Worm (Caenorhabditis elegans) whole organism, young adult: ENCODE data around the gene T09F3.5.
A peak's percentile ranks its signal among the peaks of the same experiment; 100 is the strongest.
"Not testable (repeated sequence)": the region's sequence is repeated elsewhere in the genome, so short reads cannot be mapped to it uniquely, and the experiment has no call there.

Source experiments
- F22D6.2 ChIP-seq: sonication (generic microtip); optimal IDR thresholded peaks from 2 replicates; lab custom pipeline; 2016; ENCODE audit warnings: mild to moderate bottlenecking, missing genetic modification characterization, missing compliant biosample characterization
- F23B12.7 ChIP-seq: sonication (generic microtip); optimal IDR thresholded peaks from 2 replicates; lab custom pipeline; 2017; ENCODE audit warnings: missing genetic modification characterization, mild to moderate bottlenecking, missing compliant biosample characterization, antibody characterized with exemption, moderate library complexity; ENCODE audit not compliant: insufficient read depth
- F37B4.10 ChIP-seq: fragments of 200-800 bp; sonication (Bioruptor generic); IDR thresholded peaks from 2 replicates; pipeline ENCODE4 v1.3.6; 2022; ENCODE audit warnings: missing genetic modification characterization, missing compliant biosample characterization
- F55B11.4 ChIP-seq: sonication (generic microtip); optimal IDR thresholded peaks from 2 replicates; lab custom pipeline; 2016; ENCODE audit warnings: missing compliant biosample characterization, missing genetic modification characterization, borderline replicate concordance; ENCODE audit not compliant: insufficient read depth
- K11D2.4 ChIP-seq: fragments of 200-800 bp; sonication (Bioruptor generic); IDR thresholded peaks from 2 replicates; pipeline ENCODE4 v1.3.6; 2022; ENCODE audit warnings: missing genetic modification reagents, missing genetic modification characterization, missing compliant biosample characterization
- aptf-3 ChIP-seq: fragments of 200-800 bp; sonication (Bioruptor generic); IDR thresholded peaks from 2 replicates; pipeline ENCODE4 v1.3.6; 2022; ENCODE audit warnings: missing genetic modification characterization, missing compliant biosample characterization
- bed-2 ChIP-seq: fragments of 200-800 bp; sonication (Bioruptor generic); IDR thresholded peaks from 2 replicates; pipeline ENCODE4 v1.3.6; 2022; ENCODE audit warnings: missing genetic modification reagents, missing genetic modification characterization, missing compliant biosample characterization
- ceh-100 ChIP-seq: fragments of 200-800 bp; sonication (Bioruptor generic); IDR thresholded peaks from 2 replicates; pipeline ENCODE4 v1.3.6; 2022; ENCODE audit warnings: missing genetic modification reagents, missing genetic modification characterization, missing compliant biosample characterization
- ceh-27 ChIP-seq: fragments of 200-800 bp; sonication (Bioruptor generic); optimal IDR thresholded peaks from 2 replicates; lab custom pipeline; 2018; ENCODE audit warnings: mild to moderate bottlenecking, missing genetic modification characterization, moderate library complexity, missing compliant biosample characterization
- ceh-91 ChIP-seq: fragments of 200-800 bp; sonication (Bioruptor generic); IDR thresholded peaks from 2 replicates; pipeline ENCODE4 v1.3.6; 2022; ENCODE audit warnings: missing genetic modification reagents, missing genetic modification characterization, missing compliant biosample characterization
- efl-1 ChIP-seq: fragments of 150-350 bp; optimal IDR thresholded peaks from 2 replicates; lab custom pipeline; 2014; ENCODE audit warnings: missing biosample characterization, missing genetic modification reagents, missing genetic modification characterization
- hlh-12 ChIP-seq: sonication (generic microtip); optimal IDR thresholded peaks from 2 replicates; lab custom pipeline; 2016; ENCODE audit warnings: missing genetic modification characterization, missing compliant biosample characterization
- hlh-26 ChIP-seq: fragments of 200-800 bp; sonication (Bioruptor generic); conservative IDR thresholded peaks from 2 replicates; pipeline ENCODE4 v1.3.6; 2022; ENCODE audit warnings: missing genetic modification reagents, missing genetic modification characterization, missing compliant biosample characterization
- hmg-1.2 ChIP-seq: fragments of 200-800 bp; sonication (Bioruptor generic); IDR thresholded peaks from 2 replicates; pipeline ENCODE4 v1.3.6; 2022; ENCODE audit warnings: missing genetic modification reagents, missing genetic modification characterization, missing compliant biosample characterization
- hsf-1 ChIP-seq: fragments of 200-800 bp; sonication (Bioruptor generic); IDR thresholded peaks from 2 replicates; pipeline ENCODE4 v1.3.6; 2022; ENCODE audit warnings: missing genetic modification reagents, missing genetic modification characterization, missing compliant biosample characterization
- let-526 ChIP-seq: fragments of 200-800 bp; sonication (Bioruptor generic); IDR thresholded peaks from 2 replicates; pipeline ENCODE4 v1.3.6; 2022; ENCODE audit warnings: missing genetic modification reagents, missing genetic modification characterization, missing compliant biosample characterization
- lsl-1 ChIP-seq: fragments of 200-800 bp; sonication (Bioruptor generic); optimal IDR thresholded peaks from 2 replicates; lab custom pipeline; 2018; ENCODE audit warnings: mild to moderate bottlenecking, missing genetic modification characterization, moderate library complexity, missing compliant biosample characterization
- madf-6 ChIP-seq: fragments of 200-800 bp; sonication (Bioruptor generic); IDR thresholded peaks from 2 replicates; pipeline ENCODE4 v1.3.6; 2022; ENCODE audit warnings: missing genetic modification reagents, missing genetic modification characterization, missing compliant biosample characterization
- madf-8 ChIP-seq: fragments of 200-800 bp; sonication (Bioruptor generic); conservative IDR thresholded peaks from 2 replicates; pipeline ENCODE4 v1.3.6; 2022; ENCODE audit warnings: missing genetic modification reagents, missing genetic modification characterization, missing compliant biosample characterization
- mel-28 ChIP-seq: sonication (generic microtip); optimal IDR thresholded peaks from 2 replicates; lab custom pipeline; 2016; ENCODE audit warnings: borderline replicate concordance, mild to moderate bottlenecking, missing genetic modification characterization, missing compliant biosample characterization
- mes-4 ChIP-seq: sonication (generic microtip); optimal IDR thresholded peaks from 2 replicates; lab custom pipeline; 2016; ENCODE audit warnings: missing genotype, missing genetic modification characterization, missing compliant biosample characterization
- mxl-1 ChIP-seq: sonication (generic microtip); optimal IDR thresholded peaks from 2 replicates; lab custom pipeline; 2016; ENCODE audit warnings: missing genetic modification characterization, missing compliant biosample characterization
- nhr-80 ChIP-seq: sonication (generic microtip); optimal IDR thresholded peaks from 2 replicates; lab custom pipeline; 2016; ENCODE audit warnings: missing genetic modification characterization, missing compliant biosample characterization
- sdz-38 ChIP-seq: sonication (generic microtip); optimal IDR thresholded peaks from 2 replicates; lab custom pipeline; 2016; ENCODE audit warnings: missing genotype, missing genetic modification characterization, missing compliant biosample characterization
- snpc-1.1 ChIP-seq: sonication (generic microtip); optimal IDR thresholded peaks from 2 replicates; lab custom pipeline; 2017; ENCODE audit warnings: missing genetic modification characterization, mild to moderate bottlenecking, missing compliant biosample characterization, antibody characterized with exemption, moderate library complexity, missing genotype, missing genetic modification reagents; ENCODE audit not compliant: insufficient read depth
- snpc-3.4 ChIP-seq: sonication (generic microtip); optimal IDR thresholded peaks from 2 replicates; lab custom pipeline; 2017; ENCODE audit warnings: missing genetic modification characterization, mild to moderate bottlenecking, missing compliant biosample characterization, antibody characterized with exemption, moderate library complexity, missing genotype, missing genetic modification reagents
- tbp1 ChIP-seq: fragments of 200-800 bp; sonication (Bioruptor generic); optimal IDR thresholded peaks from 2 replicates; lab custom pipeline; 2018; ENCODE audit warnings: mild to moderate bottlenecking, missing genetic modification characterization, missing compliant biosample characterization
- tbx-9 ChIP-seq: sonication (generic microtip); optimal IDR thresholded peaks from 2 replicates; lab custom pipeline; 2016; ENCODE audit warnings: borderline replicate concordance, missing genetic modification characterization, inconsistent platforms, missing compliant biosample characterization
- unc-62 ChIP-seq: fragments of 150-350 bp; optimal IDR thresholded peaks from 2 replicates; lab custom pipeline; 2014; ENCODE audit warnings: missing biosample characterization, missing genetic modification reagents, missing genetic modification characterization
- xnd-1 ChIP-seq: sonication (generic microtip); optimal IDR thresholded peaks from 2 replicates; lab custom pipeline; 2016; ENCODE audit warnings: missing genotype, missing genetic modification reagents, missing genetic modification characterization, missing compliant biosample characterization
- ztf-22 ChIP-seq: fragments of 200-800 bp; sonication (Bioruptor generic); optimal IDR thresholded peaks from 2 replicates; lab custom pipeline; 2018; ENCODE audit warnings: mild to moderate bottlenecking, missing genetic modification characterization, moderate library complexity, missing compliant biosample characterization
- ztf-26 ChIP-seq: sonication (generic microtip); optimal IDR thresholded peaks from 2 replicates; lab custom pipeline; 2017; ENCODE audit warnings: missing genetic modification characterization, missing compliant biosample characterization

Gene T09F3.5

ce11 chrII:10437840-10438239, 41.2 kb downstream of the T09F3.5 start:
- TF ChIP-seq ceh-27: no peak
- no peak for TF ChIP-seq mes-4
- TF ChIP-seq let-526: no peak
- TF ChIP-seq ztf-26 (tag; lab: Kevin White, UChicago): no peak
- TF ChIP-seq hsf-1 (GFP tag; lab: Robert Waterston, UW): no peak
- TF ChIP-seq mel-28 (tag; lab: Kevin White, UChicago): no peak
- no peak for TF ChIP-seq hmg-1.2
- no peak for TF ChIP-seq F55B11.4 (tag; lab: Kevin White, UChicago)
- no peak for TF ChIP-seq hlh-26

DNA sequence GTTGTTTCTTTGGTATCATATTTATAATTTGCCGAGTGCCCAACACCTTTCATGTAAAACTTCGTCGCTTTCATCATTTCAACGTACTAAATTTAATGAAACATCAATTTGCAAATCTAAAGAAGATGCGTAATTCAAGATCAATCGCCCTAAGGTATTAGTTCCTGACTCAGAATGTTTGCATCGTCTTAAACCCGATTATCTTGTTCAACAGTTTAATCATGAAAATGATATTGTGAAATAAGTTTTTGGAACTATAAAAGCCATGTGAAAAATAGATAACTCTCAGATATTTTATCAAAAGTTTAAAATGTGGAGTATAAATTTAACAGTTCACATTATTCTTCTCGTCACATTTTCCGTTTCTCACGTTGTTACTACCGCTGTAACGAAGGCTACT, 43.3 kb downstream of the T09F3.5 start, which contains the start of gene E04D5.4:
Gene E04D5.4 (plus strand): TSS at position 301 of the 400 bp plus-strand sequence.
- TF ChIP-seq aptf-3 (GFP tag; lab: Robert Waterston, UW) (no peak), ztf-22 (GFP tag; lab: Kevin White, UChicago) (no peak), K11D2.4 (GFP tag; lab: Robert Waterston, UW) (no peak), unc-62 (GFP tag; lab: Kevin White, UChicago) (no peak), F37B4.10 (GFP tag; lab: Robert Waterston, UW) (no peak), F22D6.2 (tag; lab: Kevin White, UChicago) (no peak)

- TF ChIP-seq ceh-91 (GFP tag; lab: Robert Waterston, UW); hlh-12; ceh-100 (GFP tag; lab: Robert Waterston, UW): not testable (repeated sequence)
Observed at ce11 chrII:10442846-10443245, 46.2 kb downstream of the T09F3.5 start, which contains the start of gene ZK673.1. ZK673.1 (plus strand) TSS chrII:10443146.

DNA sequence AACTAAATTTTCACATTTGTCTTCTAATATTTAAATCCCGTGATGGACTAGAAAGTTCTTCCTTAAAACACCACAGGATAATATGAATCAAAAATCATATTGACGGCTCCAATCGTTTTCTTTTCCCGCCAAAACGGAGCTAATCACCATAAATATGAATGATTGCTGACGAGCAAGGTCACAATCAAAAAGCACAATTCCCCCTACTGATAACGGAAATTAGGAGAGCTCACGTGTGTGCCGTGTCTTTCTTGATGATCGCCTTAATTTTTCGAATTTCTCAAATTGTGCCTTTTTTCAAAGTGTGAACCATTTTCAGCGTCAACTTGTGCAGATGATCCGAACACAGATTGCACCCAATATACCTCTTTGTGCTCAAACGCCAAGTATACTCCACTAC, 47.2 kb downstream of the T09F3.5 start:
- TF ChIP-seq nhr-80 (tag; lab: Kevin White, UChicago) (peak; percentile 75), tbp1 (GFP tag; lab: Kevin White, UChicago) (no peak), mxl-1 (no peak)

DNA sequence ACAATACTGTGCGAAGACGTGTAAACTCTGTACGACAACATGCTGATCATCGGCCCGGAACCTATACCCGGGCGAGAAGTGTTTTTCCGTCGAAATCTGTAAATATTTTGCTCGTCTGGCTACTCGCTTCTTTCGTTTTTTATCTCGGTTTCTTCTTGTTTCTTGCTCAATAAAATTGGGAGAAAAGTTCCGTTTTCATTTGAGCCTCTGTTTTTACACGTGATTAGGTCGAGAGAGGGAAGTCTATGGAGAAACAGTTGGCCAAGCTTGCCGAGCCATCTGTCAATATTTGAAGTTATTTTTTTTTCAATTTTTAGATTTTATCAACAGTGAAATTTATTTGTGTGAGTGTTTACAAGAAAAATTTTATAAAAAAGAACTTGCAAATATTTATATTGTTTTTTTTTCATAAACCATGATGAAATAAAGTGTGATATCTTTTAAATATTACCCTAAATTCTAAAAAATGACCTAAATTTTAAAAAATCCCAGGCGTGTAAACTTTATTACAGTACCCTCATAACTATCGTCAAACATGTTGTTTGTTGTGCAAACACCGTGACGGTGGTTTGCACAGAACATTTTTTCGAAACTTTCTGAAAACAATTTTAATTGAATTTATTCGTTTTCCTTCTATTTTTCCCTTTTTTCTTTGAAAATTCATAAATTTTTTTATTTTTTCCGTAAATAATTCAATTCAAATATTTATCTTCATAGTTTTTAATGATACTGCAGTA, 48.5 kb downstream of the T09F3.5 start:
- peak; percentile 57 for TF ChIP-seq xnd-1
- peak; percentile 83 for TF ChIP-seq madf-6 (GFP tag; lab: Robert Waterston, UW)
- no peak for TF ChIP-seq snpc-1.1 (tag; lab: Kevin White, UChicago)
- TF ChIP-seq F23B12.7 (tag; lab: Kevin White, UChicago): no peak
- TF ChIP-seq sdz-38: no peak
- no peak for TF ChIP-seq hlh-12
- no peak for TF ChIP-seq bed-2 (GFP tag; lab: Robert Waterston, UW)
- TF ChIP-seq tbx-9: no peak
- TF ChIP-seq madf-8 (GFP tag; lab: Robert Waterston, UW): peak; percentile 86
- TF ChIP-seq snpc-3.4 (tag; lab: Kevin White, UChicago): peak; percentile 28
- TF ChIP-seq efl-1 (GFP tag; lab: Kevin White, UChicago): no peak
- TF ChIP-seq ceh-91 (GFP tag; lab: Robert Waterston, UW): no peak
- TF ChIP-seq lsl-1 (GFP tag; lab: Kevin White, UChicago): peak; percentile 76
